Worm (Caenorhabditis elegans) whole organism, L4 larva: ENCODE measurements around the gene gfat-1.

Experiments
- D1046.2 ChIP-seq: fragments of 200-800 bp; sonication (Bioruptor generic); IDR thresholded peaks from 2 replicates; pipeline ENCODE4 v1.3.6; 2022; ENCODE audit warnings: missing genetic modification characterization, missing compliant biosample characterization
- F10B5.3 ChIP-seq: sonication (generic microtip); optimal IDR thresholded peaks from 2 replicates; lab custom pipeline; 2016; ENCODE audit warnings: mild to moderate bottlenecking, missing genetic modification characterization, missing compliant biosample characterization
- F26F4.8 ChIP-seq: fragments of 200-800 bp; sonication (Bioruptor generic); conservative IDR thresholded peaks from 2 replicates; pipeline ENCODE4 v1.3.6; 2022; ENCODE audit warnings: missing genetic modification characterization, missing compliant biosample characterization
- F37D6.2 ChIP-seq: sonication (generic microtip); optimal IDR thresholded peaks from 2 replicates; lab custom pipeline; 2016; ENCODE audit warnings: mild to moderate bottlenecking, missing genetic modification characterization, missing compliant biosample characterization
- F49E8.2 ChIP-seq: sonication (generic microtip); optimal IDR thresholded peaks from 2 replicates; lab custom pipeline; 2016; ENCODE audit warnings: missing compliant biosample characterization, mild to moderate bottlenecking, missing genetic modification characterization, borderline replicate concordance
- attf-4 ChIP-seq: sonication (generic microtip); optimal IDR thresholded peaks from 3 replicates; lab custom pipeline; 2017; ENCODE audit warnings: missing biosample characterization, missing genetic modification characterization
- ceh-20 ChIP-seq: fragments of 200-800 bp; sonication (Bioruptor generic); IDR thresholded peaks from 2 replicates; pipeline ENCODE4 v1.3.6; 2022; ENCODE audit warnings: missing genetic modification reagents, missing genetic modification characterization, missing compliant biosample characterization
- ceh-28 ChIP-seq: fragments of 150-350 bp; optimal IDR thresholded peaks from 2 replicates; lab custom pipeline; 2014; ENCODE audit warnings: missing biosample characterization, missing genetic modification reagents, missing genetic modification characterization
- cey-2 ChIP-seq: sonication (generic microtip); optimal IDR thresholded peaks from 3 replicates; lab custom pipeline; 2017; ENCODE audit warnings: missing genetic modification characterization, mild to moderate bottlenecking, missing compliant biosample characterization, antibody characterized with exemption, borderline replicate concordance; ENCODE audit not compliant: insufficient read depth
- ctbp-1 ChIP-seq: fragments of 200-800 bp; sonication (Bioruptor generic); IDR thresholded peaks from 2 replicates; pipeline ENCODE4 v1.3.6; 2022; ENCODE audit warnings: missing genetic modification reagents, missing genetic modification characterization, missing compliant biosample characterization
- daf-12 ChIP-seq: fragments of 150-350 bp; optimal IDR thresholded peaks from 2 replicates; lab custom pipeline; 2014; ENCODE audit warnings: missing biosample characterization, missing genetic modification reagents, missing genetic modification characterization
- daf-19 ChIP-seq: fragments of 200-800 bp; sonication (Bioruptor generic); conservative IDR thresholded peaks from 2 replicates; pipeline ENCODE4 v1.3.6; 2022; ENCODE audit warnings: missing genetic modification characterization, missing compliant biosample characterization
- dmd-6 ChIP-seq: fragments of 200-800 bp; sonication (Bioruptor generic); IDR thresholded peaks from 2 replicates; pipeline ENCODE4 v1.3.6; 2022; ENCODE audit warnings: missing genetic modification reagents, missing genetic modification characterization, missing compliant biosample characterization
- duxl-1 ChIP-seq: sonication (generic microtip); optimal IDR thresholded peaks from 2 replicates; lab custom pipeline; 2016; ENCODE audit warnings: mild to moderate bottlenecking, missing genetic modification characterization, moderate library complexity, missing compliant biosample characterization; ENCODE audit not compliant: poor library complexity
- egl-27 ChIP-seq: sonication (generic microtip); optimal IDR thresholded peaks from 3 replicates; lab custom pipeline; 2017; ENCODE audit warnings: missing biosample characterization, missing genetic modification reagents, missing genetic modification characterization
- fkh-10 ChIP-seq: fragments of 150-350 bp; optimal IDR thresholded peaks from 2 replicates; lab custom pipeline; 2014; ENCODE audit warnings: missing biosample characterization, missing genetic modification reagents, missing genetic modification characterization
- gei-8 ChIP-seq: fragments of 200-800 bp; sonication (Bioruptor generic); optimal IDR thresholded peaks from 2 replicates; lab custom pipeline; 2018; ENCODE audit warnings: mild to moderate bottlenecking, missing genetic modification characterization, missing compliant biosample characterization
- hlh-11 ChIP-seq: fragments of 200-800 bp; sonication (Bioruptor generic); optimal IDR thresholded peaks from 2 replicates; lab custom pipeline; 2018; ENCODE audit warnings: mild to moderate bottlenecking, missing genetic modification characterization, missing compliant biosample characterization
- hlh-30 ChIP-seq: sonication (generic microtip); optimal IDR thresholded peaks from 2 replicates; lab custom pipeline; 2017; ENCODE audit warnings: antibody characterized with exemption, mild to moderate bottlenecking, missing genetic modification characterization, missing compliant biosample characterization; ENCODE audit not compliant: insufficient read depth
- hmg-1.1 ChIP-seq: fragments of 200-800 bp; sonication (Bioruptor generic); IDR thresholded peaks from 2 replicates; pipeline ENCODE4 v1.3.6; 2022; ENCODE audit warnings: missing genetic modification reagents, missing genetic modification characterization, missing compliant biosample characterization
- jun-1 ChIP-seq: fragments of 150-350 bp; optimal IDR thresholded peaks from 2 replicates; lab custom pipeline; 2014; ENCODE audit warnings: missing biosample characterization, missing genetic modification reagents, missing genetic modification characterization
- lin-29 ChIP-seq: fragments of 200-800 bp; sonication (Bioruptor generic); IDR thresholded peaks from 2 replicates; pipeline ENCODE4 v1.3.6; 2022; ENCODE audit warnings: missing genetic modification reagents, missing genetic modification characterization, missing compliant biosample characterization
- lin-38 ChIP-seq: fragments of 200-800 bp; sonication (Bioruptor generic); IDR thresholded peaks from 2 replicates; pipeline ENCODE4 v1.3.6; 2022; ENCODE audit warnings: missing genetic modification reagents, missing genetic modification characterization, missing compliant biosample characterization
- lir-3 ChIP-seq: sonication (generic microtip); optimal IDR thresholded peaks from 2 replicates; lab custom pipeline; 2016; ENCODE audit warnings: mild to moderate bottlenecking, missing genetic modification characterization, missing compliant biosample characterization
- lsy-2 ChIP-seq, 2 experiments: fragments of 150-350 bp in 1 of 2; sonication (generic microtip) in 1 of 2; optimal IDR thresholded peaks; 2 replicates each; lab custom pipeline; 2014 to 2017; ENCODE audit warnings: missing biosample characterization in 2 of 2, missing genetic modification characterization in 2 of 2
- mdl-1 ChIP-seq, 2 experiments: fragments of 150-350 bp in 1 of 2; sonication (generic microtip) in 1 of 2; optimal IDR thresholded peaks; 2 replicates each; lab custom pipeline; 2014 to 2017; ENCODE audit warnings: missing biosample characterization in 2 of 2, missing genetic modification characterization in 2 of 2
- mdt-29 ChIP-seq: fragments of 200-800 bp; sonication (Bioruptor generic); IDR thresholded peaks from 2 replicates; pipeline ENCODE4 v1.3.6; 2022; ENCODE audit warnings: missing genetic modification reagents, missing genetic modification characterization, missing compliant biosample characterization
- mep-1 ChIP-seq: fragments of 150-350 bp; sonication (generic microtip); optimal IDR thresholded peaks from 3 replicates; lab custom pipeline; 2014; ENCODE audit warnings: missing biosample characterization, missing genetic modification characterization
- mes-2 ChIP-seq: sonication (generic microtip); optimal IDR thresholded peaks from 2 replicates; lab custom pipeline; 2016; ENCODE audit warnings: missing genotype, mild to moderate bottlenecking, missing genetic modification characterization, missing compliant biosample characterization; ENCODE audit not compliant: poor library complexity, severe bottlenecking
- mxl-2 ChIP-seq: fragments of 200-800 bp; sonication (Bioruptor generic); conservative IDR thresholded peaks from 2 replicates; pipeline ENCODE4 v1.3.6; 2022; ENCODE audit warnings: missing genetic modification reagents, missing genetic modification characterization, missing compliant biosample characterization
- nhr-10 ChIP-seq: fragments of 150-350 bp; optimal IDR thresholded peaks from 2 replicates; lab custom pipeline; 2014; ENCODE audit warnings: missing biosample characterization, missing genetic modification characterization
- nhr-11 ChIP-seq: fragments of 150-350 bp; optimal IDR thresholded peaks from 2 replicates; lab custom pipeline; 2014; ENCODE audit warnings: missing biosample characterization, missing genetic modification characterization
- nhr-237 ChIP-seq: sonication (generic microtip); optimal IDR thresholded peaks from 2 replicates; lab custom pipeline; 2017; ENCODE audit warnings: missing biosample characterization, missing genetic modification characterization
- nhr-25 ChIP-seq: sonication (generic microtip); optimal IDR thresholded peaks from 2 replicates; lab custom pipeline; 2017; ENCODE audit warnings: missing genetic modification characterization, mild to moderate bottlenecking, missing compliant biosample characterization, antibody characterized with exemption, moderate library complexity, borderline replicate concordance; ENCODE audit not compliant: insufficient read depth
- nhr-28 ChIP-seq: fragments of 150-350 bp; optimal IDR thresholded peaks from 2 replicates; lab custom pipeline; 2014; ENCODE audit warnings: missing biosample characterization, missing genetic modification characterization
- nhr-42 ChIP-seq: fragments of 200-800 bp; sonication (Bioruptor generic); IDR thresholded peaks from 2 replicates; pipeline ENCODE4 v1.3.6; 2022; ENCODE audit warnings: missing genetic modification characterization, missing compliant biosample characterization
- nhr-48 ChIP-seq: sonication (generic microtip); optimal IDR thresholded peaks from 2 replicates; lab custom pipeline; 2016; ENCODE audit warnings: mild to moderate bottlenecking, missing genetic modification characterization, missing compliant biosample characterization
- nhr-77 ChIP-seq: fragments of 150-350 bp; optimal IDR thresholded peaks from 2 replicates; lab custom pipeline; 2014; ENCODE audit warnings: missing biosample characterization, missing genetic modification characterization
- pqm-1 ChIP-seq: sonication (generic microtip); optimal IDR thresholded peaks from 2 replicates; lab custom pipeline; 2017; ENCODE audit warnings: missing biosample characterization, missing genetic modification characterization
- sdz-12 ChIP-seq: fragments of 200-800 bp; sonication (Bioruptor generic); optimal IDR thresholded peaks from 2 replicates; lab custom pipeline; 2018; ENCODE audit warnings: mild to moderate bottlenecking, missing genetic modification characterization, missing compliant biosample characterization
- skn-1 ChIP-seq: fragments of 150-350 bp; optimal IDR thresholded peaks from 2 replicates; lab custom pipeline; 2014; ENCODE audit warnings: missing biosample characterization, missing genetic modification characterization
- unc-130 ChIP-seq: sonication (generic microtip); optimal IDR thresholded peaks from 2 replicates; lab custom pipeline; 2016; ENCODE audit warnings: missing genetic modification reagents, missing genetic modification characterization, missing compliant biosample characterization
- unc-62 ChIP-seq, 3 experiments: fragments of 150-350 bp in 1 of 3; sonication (generic microtip); optimal IDR thresholded peaks in 2 of 3; peaks in 1 of 3; 1 replicate in 1 of 3; 2 replicates in 2 of 3; lab custom pipeline; 2014 to 2017; ENCODE audit warnings: missing biosample characterization in 3 of 3, missing genetic modification characterization in 3 of 3, missing genetic modification reagents in 3 of 3, missing genotype in 1 of 3
- vab-7 ChIP-seq: fragments of 200-800 bp; sonication (Bioruptor generic); IDR thresholded peaks from 2 replicates; pipeline ENCODE4 v1.3.6; 2022; ENCODE audit warnings: missing genetic modification reagents, missing genetic modification characterization, missing compliant biosample characterization
- zip-11 ChIP-seq: fragments of 200-800 bp; sonication (Bioruptor generic); IDR thresholded peaks from 2 replicates; pipeline ENCODE4 v1.3.6; 2022; ENCODE audit warnings: missing genetic modification characterization, missing compliant biosample characterization
- zip-2 ChIP-seq: fragments of 150-350 bp; optimal IDR thresholded peaks from 2 replicates; lab custom pipeline; 2014; ENCODE audit warnings: missing biosample characterization, missing genetic modification characterization
- ztf-11 ChIP-seq: fragments of 150-350 bp; optimal IDR thresholded peaks from 2 replicates; lab custom pipeline; 2014; ENCODE audit warnings: missing biosample characterization, missing genetic modification characterization

The gfat-1 gene

ce11 chrII:11619171-11619570, 24.0 kb upstream of the gfat-1 start (continued):
- TF ChIP-seq unc-130 (no peak), D1046.2 (GFP tag; lab: Robert Waterston, UW) (no peak), nhr-10 (tag; lab: Kevin White, UChicago) (peak; percentile 78), F26F4.8 (GFP tag; lab: Robert Waterston, UW) (no peak), nhr-42 (GFP tag; lab: Robert Waterston, UW) (no peak), lin-38 (GFP tag; lab: Robert Waterston, UW) (peak; percentile 23; the same call in 1 of the 2 replicates), cey-2 (tag; lab: Kevin White, UChicago) (no peak), nhr-11 (tag; lab: Kevin White, UChicago) (peak; percentile 28), F10B5.3 (tag; lab: Kevin White, UChicago) (no peak), gei-8 (GFP tag; lab: Kevin White, UChicago) (no peak), daf-19 (GFP tag; lab: Robert Waterston, UW) (no peak), dmd-6 (peak; percentile 85), lir-3 (no peak), mdl-1 (tag; optimal IDR thresholded peaks at IDR 0.05; lab: Kevin White, UChicago) (peak in 1 of 2 experiments; percentile 73), mep-1 (peak; percentile 72), vab-7 (GFP tag; lab: Robert Waterston, UW) (no peak), fkh-10 (GFP tag; lab: Kevin White, UChicago) (no peak), daf-12 (tag; lab: Kevin White, UChicago) (peak; percentile 22), jun-1 (peak; percentile 20), ceh-28 (tag; lab: Kevin White, UChicago) (no peak), mes-2 (tag; lab: Kevin White, UChicago) (peak; percentile 55), nhr-237 (no peak), hlh-30 (tag; lab: Kevin White, UChicago) (peak; percentile 67), unc-62 (GFP tag; optimal IDR thresholded peaks at IDR 0.05 in 1 of 2; lab: Kevin White, UChicago) (peak in 1 of 2 experiments; percentile 57), unc-62 (tag; optimal IDR thresholded peaks at IDR 0.05; lab: Kevin White, UChicago) (peak; percentile 28), attf-4 (tag; lab: Kevin White, UChicago) (no peak), ctbp-1 (GFP tag; lab: Robert Waterston, UW) (no peak), pqm-1 (tag; lab: Kevin White, UChicago) (peak; percentile 87), zip-2 (tag; lab: Kevin White, UChicago) (no peak), sdz-12 (GFP tag; lab: Kevin White, UChicago) (no peak), ztf-11 (tag; lab: Kevin White, UChicago) (no peak), zip-11 (GFP tag; lab: Robert Waterston, UW) (no peak), F49E8.2 (no peak)

- no peak for TF ChIP-seq duxl-1 (tag; lab: Kevin White, UChicago)
- peak; percentile 32 for TF ChIP-seq nhr-10 (tag; lab: Kevin White, UChicago)
- no peak for TF ChIP-seq lin-29 (GFP tag; lab: Robert Waterston, UW)
- TF ChIP-seq mxl-2, result no peak
- no peak for TF ChIP-seq fkh-10 (GFP tag; lab: Kevin White, UChicago)
- no peak for TF ChIP-seq F26F4.8 (GFP tag; lab: Robert Waterston, UW)
- TF ChIP-seq nhr-48, result peak; percentile 44
- peak; percentile 88 for TF ChIP-seq nhr-25 (tag; lab: Kevin White, UChicago)
- TF ChIP-seq mes-2 (tag; lab: Kevin White, UChicago), result no peak
- peak; percentile 16; the same call in 1 of the 2 replicates for TF ChIP-seq dmd-6
- TF ChIP-seq nhr-77, result peak; percentile 42
- no peak for TF ChIP-seq skn-1
- TF ChIP-seq egl-27 (tag; lab: Kevin White, UChicago), result no peak
- 0 out of 2 replicates have a peak, but pooled peaks have one; percentile 28 for TF ChIP-seq D1046.2 (GFP tag; lab: Robert Waterston, UW)
- peak in 1 of 2 experiments; percentile 13 for TF ChIP-seq unc-62 (GFP tag; optimal IDR thresholded peaks at IDR 0.05 in 1 of 2; lab: Kevin White, UChicago)
- TF ChIP-seq unc-62 (tag; optimal IDR thresholded peaks at IDR 0.05; lab: Kevin White, UChicago), result no peak
- 0 out of 2 replicates have a peak, but pooled peaks have one; percentile 10 for TF ChIP-seq hmg-1.1 (GFP tag; lab: Robert Waterston, UW)
- peak in 1 of 2 experiments; percentile 40 for TF ChIP-seq lsy-2 (tag; optimal IDR thresholded peaks at IDR 0.05; lab: Kevin White, UChicago)
- peak; percentile 28 for TF ChIP-seq nhr-11 (tag; lab: Kevin White, UChicago)
- TF ChIP-seq nhr-28 (tag; lab: Kevin White, UChicago), result peak; percentile 67
- TF ChIP-seq hlh-30 (tag; lab: Kevin White, UChicago), result peak; percentile 78
- TF ChIP-seq hlh-11, result peak; percentile 60
- no peak for TF ChIP-seq ceh-20
- TF ChIP-seq F37D6.2 (tag; lab: Kevin White, UChicago), result no peak
- no peak for TF ChIP-seq mdt-29 (GFP tag; lab: Robert Waterston, UW)
- TF ChIP-seq pqm-1 (tag; lab: Kevin White, UChicago), result no peak
- TF ChIP-seq mep-1, result peak; percentile 82
Measured at ce11 chrII:11617715-11618114, 22.5 kb upstream of the gfat-1 start.
